Fruit fly (Drosophila melanogaster): ENCODE data around the gene CG8564.
A peak's percentile ranks its signal among the peaks of the same experiment; 100 is the strongest.

Gene CG8564

DNA sequence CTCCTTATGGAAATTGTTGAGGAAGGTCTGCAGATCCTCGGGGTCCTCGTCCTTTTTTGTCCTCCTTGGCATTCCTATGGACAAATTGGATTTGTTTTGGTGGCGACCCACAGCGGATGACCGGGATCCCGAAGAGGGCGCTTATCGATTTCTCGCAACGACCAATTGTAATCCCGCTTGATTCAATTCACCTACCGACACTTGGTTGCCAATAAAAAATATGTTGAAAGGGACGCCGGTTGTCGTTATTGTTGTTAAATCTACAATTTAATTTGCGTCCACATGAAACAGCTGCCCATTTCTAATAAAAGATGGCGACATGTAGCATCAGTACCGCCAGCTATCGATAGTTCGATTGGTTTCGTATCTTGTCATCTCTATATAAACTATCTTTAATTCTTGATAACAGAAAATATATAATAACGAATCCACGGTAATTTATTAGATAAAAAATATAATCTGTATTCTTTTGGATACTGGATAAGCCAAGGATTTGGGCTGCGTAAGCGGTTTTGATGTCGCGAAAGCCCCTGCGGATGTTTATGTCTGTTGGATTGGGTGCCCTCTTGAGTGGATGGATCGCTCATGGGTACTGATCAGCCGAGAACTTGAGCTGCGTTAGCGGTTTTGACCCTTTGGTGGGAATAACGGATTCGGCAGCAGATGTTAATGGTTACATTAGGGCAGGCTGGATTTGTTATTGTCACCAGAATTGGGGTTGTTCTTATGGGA is 31.2 kb downstream of the CG8564 start, which contains the start of gene CTCF:
CTCF (minus strand) TSS at position 328 of the 732 bp plus-strand sequence.
- TF ChIP-seq CG17801 (GFP tag; optimal IDR thresholded peaks at IDR 0.05; ENCODE audit: partially characterized antibody), result peak; percentile 31

DNA sequence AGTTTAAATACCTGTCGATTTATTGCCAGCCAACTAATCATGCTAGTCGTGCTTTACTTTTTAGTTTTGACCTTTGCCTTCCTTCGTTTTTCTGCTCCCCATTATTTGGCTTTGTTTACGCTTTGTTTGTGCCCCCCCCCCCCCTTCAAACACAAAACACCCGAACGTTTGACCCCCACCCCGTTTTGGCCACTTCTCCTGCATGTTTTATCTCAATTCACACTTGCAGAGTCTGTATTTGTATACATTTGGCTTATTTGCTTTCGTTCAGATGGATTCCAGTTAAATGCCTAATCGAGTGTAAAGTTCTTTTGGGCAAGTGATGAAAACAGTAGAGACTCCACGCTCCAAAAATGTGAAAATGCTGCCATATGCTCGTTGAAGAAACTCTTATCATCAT is 38.4 kb downstream of the CG8564 start:
- no peak for TF ChIP-seq CG17801 (GFP tag; optimal IDR thresholded peaks at IDR 0.05; ENCODE audit: partially characterized antibody)

DNA sequence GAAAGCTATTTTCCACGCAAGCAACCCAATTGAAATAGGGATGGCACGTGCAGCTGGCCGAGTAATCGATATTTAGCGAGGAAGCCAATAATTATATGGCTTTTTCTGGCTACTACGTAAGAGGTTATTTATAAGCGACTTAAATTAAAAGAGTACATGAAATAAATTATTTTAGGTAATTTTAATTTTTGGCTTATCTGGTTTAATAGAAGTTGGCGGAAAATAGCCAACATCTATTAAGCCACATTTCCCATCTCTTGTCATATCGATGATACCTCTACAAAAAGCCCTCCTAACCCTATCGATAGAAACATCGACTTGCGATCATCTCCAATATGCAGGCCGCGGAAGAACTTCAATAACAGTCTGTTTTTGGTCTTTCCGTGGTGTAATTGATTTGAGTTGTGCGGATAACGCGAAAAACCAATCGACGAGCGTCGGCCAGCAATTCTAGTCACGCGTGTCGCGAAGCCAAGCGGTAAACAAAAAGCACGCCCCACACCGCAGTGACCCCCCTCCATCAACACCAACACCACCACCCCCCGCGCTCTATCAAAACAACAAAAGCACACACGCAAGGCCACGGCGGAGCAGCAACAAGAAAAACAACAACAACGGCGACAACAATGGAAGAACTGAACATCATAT is 39.6 kb downstream of the CG8564 start, which contains the start of the genes Srp19 and qm:
Srp19 (minus strand) TSS at position 51 of the 648 bp plus-strand sequence.
qm (plus strand) TSS at position 330 of the 648 bp plus-strand sequence.
- peak; percentile 45 for TF ChIP-seq CG17801 (GFP tag; optimal IDR thresholded peaks at IDR 0.05; ENCODE audit: partially characterized antibody)

DNA sequence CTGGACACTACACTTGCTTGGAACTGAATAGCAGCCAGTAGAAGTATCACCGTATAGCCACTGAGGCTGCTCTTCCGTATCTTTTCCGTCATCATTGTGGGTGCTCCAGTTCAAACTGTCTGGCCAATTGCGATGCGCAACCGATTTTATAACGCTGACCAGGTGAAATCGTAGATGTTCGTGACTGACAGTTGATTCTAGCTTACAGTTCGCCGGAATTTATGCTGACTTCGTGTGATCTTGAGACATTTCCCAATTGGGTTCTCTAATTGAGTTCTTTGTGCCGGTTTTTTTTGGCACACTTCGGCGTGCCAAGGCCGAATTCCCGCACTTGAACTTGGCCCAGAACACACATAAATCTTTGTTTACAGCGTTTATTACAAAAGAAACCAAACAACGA is 40.8 kb downstream of the CG8564 start, which contains the start of gene CG14834:
CG14834 (minus strand) TSS at position 173 of the 400 bp plus-strand sequence.
- no peak for TF ChIP-seq CG17801 (GFP tag; optimal IDR thresholded peaks at IDR 0.05; ENCODE audit: partially characterized antibody)

DNA sequence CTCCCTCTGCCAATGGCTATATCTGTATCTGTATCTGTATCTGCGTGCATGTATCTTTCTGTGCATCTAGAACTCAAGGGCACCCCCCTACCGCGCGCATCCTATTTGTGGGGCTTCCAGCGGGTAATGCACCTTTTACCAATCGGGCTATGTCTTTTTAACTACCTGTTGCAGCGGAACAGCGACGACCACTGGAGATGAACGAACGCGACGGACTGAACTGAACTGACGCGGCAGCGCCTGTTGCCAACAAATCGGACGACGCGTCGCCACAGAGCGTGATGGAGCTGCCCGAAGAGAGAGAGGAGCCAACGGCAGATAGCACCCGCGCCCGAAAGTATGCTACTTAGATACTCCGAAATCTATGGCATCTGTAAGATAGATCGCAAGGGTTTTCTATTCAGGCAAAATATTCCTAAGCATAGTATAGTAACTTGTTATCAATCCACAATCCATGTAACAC is 42.7 kb downstream of the CG8564 start, which contains the start of gene Cln7:
Cln7 (minus strand) TSS at position 219 of the 463 bp plus-strand sequence.
- peak; percentile 90 for TF ChIP-seq CG17801 (GFP tag; optimal IDR thresholded peaks at IDR 0.05; ENCODE audit: partially characterized antibody)

DNA sequence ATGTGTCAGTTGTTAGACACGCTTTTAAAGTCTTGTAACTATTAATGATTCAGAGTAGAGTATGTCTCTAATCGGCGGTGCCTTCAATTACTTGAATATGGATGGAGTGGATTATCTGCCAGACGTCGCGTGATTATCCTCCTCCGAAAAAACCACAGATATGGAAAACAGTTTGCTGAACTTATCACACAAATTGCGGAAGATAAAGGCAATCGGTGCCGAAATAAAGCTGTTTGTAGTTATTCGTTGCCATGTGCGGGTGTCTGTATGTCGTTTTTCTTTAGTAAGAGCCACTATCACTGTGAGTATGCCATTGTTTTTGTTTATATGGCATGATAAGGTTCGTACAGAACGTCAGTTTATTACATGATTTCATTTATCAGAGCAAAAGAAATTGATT is 43.7 kb downstream of the CG8564 start:
- no peak for TF ChIP-seq CG17801 (GFP tag; optimal IDR thresholded peaks at IDR 0.05; ENCODE audit: partially characterized antibody)

DNA sequence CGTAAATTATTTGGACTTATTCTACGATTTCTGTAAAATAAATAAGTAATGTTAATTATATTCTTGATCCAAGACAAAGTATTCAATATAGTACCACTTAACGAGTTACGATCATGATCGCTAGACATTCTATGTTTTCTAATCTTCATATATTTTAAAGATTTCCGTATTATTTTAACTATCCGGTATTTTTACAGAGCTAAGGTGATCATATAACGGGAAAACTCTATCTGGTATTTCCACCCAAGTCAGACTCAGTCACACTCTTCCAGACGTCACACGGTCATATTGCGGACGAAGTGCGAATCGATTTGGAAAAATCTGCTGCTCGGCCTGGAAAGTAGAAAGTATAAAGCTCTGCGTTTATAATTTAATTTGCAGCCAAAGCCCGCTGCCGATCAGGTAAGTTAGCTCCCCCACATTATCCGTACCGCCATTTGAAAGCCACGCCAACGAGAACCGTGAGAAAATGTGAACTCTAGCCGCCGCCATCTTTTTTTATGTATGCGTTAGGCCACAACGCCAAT is 48.4 kb downstream of the CG8564 start, which contains the start of the genes lark and eco:
lark (plus strand) TSS at position 51 of the 527 bp plus-strand sequence.
eco (minus strand) TSS at position 125 of the 527 bp plus-strand sequence.
- peak; percentile 32 for TF ChIP-seq CG17801 (GFP tag; optimal IDR thresholded peaks at IDR 0.05; ENCODE audit: partially characterized antibody)

DNA sequence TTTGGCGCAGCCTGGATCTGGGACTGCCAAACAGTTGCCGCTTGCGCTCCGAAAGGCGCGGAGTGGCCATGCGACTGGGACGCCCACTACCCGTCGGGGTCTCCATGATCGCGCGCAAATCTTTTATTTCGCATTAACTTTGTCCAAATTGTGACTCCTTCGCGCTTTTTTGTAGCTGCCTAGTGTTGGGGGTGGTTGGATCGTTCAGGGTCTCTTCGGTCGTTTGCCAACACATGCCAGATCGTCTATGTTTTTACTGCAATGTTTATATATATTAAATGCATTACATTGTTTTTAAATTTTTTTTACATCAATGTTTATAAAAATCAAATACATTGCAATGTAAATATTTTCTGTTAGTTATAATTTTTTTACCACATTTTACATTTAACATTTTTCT is 48.9 kb downstream of the CG8564 start:
- TF ChIP-seq CG17801 (GFP tag; optimal IDR thresholded peaks at IDR 0.05; ENCODE audit: partially characterized antibody), result no peak
